Worm (Caenorhabditis elegans) whole organism, L4 larva: ENCODE data around the gene idpc-6.

Source experiments
- D1046.2 ChIP-seq: fragments of 200-800 bp; sonication (Bioruptor generic); IDR thresholded peaks from 2 replicates; pipeline ENCODE4 v1.3.6; 2022; ENCODE audit warnings: missing genetic modification characterization, missing compliant biosample characterization
- aly-2 ChIP-seq: sonication (generic microtip); optimal IDR thresholded peaks from 2 replicates; lab custom pipeline; 2018; ENCODE audit warnings: missing biosample characterization, missing genetic modification characterization
- ama-1 ChIP-seq: fragments of 150-350 bp; optimal IDR thresholded peaks from 2 replicates; lab custom pipeline; 2014; ENCODE audit warnings: inconsistent platforms, mixed read lengths
- fkh-10 ChIP-seq: fragments of 150-350 bp; optimal IDR thresholded peaks from 2 replicates; lab custom pipeline; 2014; ENCODE audit warnings: missing biosample characterization, missing genetic modification reagents, missing genetic modification characterization
- fos-1 ChIP-seq: fragments of 150-350 bp; optimal IDR thresholded peaks from 2 replicates; lab custom pipeline; 2014; ENCODE audit warnings: missing biosample characterization, missing genetic modification characterization
- lin-15B ChIP-seq: fragments of 150-350 bp; sonication (generic microtip); optimal IDR thresholded peaks from 3 replicates; lab custom pipeline; 2014; ENCODE audit warnings: missing biosample characterization, missing genetic modification characterization
- pha-4 ChIP-seq, 2 experiments: fragments of 150-350 bp in 1 of 2; fragments of 200-800 bp in 1 of 2; sonication (Bioruptor generic) in 1 of 2; IDR thresholded peaks in 1 of 2; optimal IDR thresholded peaks in 1 of 2; 2 replicates each; pipeline versions ENCODE4 v1.3.6 to Lab custom; 2014 to 2022; ENCODE audit warnings: missing genetic modification characterization in 2 of 2, missing genetic modification reagents in 2 of 2, missing biosample characterization in 1 of 2, missing compliant biosample characterization in 1 of 2
- saeg-2 ChIP-seq: fragments of 200-800 bp; sonication (Bioruptor generic); IDR thresholded peaks from 2 replicates; pipeline ENCODE4 v1.3.6; 2022; ENCODE audit warnings: missing genetic modification reagents, missing genetic modification characterization, missing compliant biosample characterization

DNA sequence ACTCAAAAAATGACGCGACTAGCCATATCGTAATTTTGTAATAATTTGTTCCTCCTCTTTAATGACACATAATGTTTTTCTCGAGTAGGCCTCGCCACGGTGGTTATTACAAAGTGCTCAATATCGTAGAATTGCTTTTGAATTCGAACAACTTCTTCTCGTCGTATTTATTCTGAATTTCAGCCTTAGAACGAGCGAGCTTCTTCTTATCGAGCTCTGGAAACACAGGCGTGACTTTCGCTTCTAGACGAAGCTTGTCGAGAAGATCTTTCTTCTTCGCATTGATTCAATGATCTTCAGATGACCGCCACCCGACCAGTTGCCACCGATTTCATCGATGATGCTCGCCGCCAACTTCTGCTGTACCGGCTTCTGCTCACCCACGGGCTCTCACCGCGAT, 31.3 kb downstream of the idpc-6 start, which contains the start of gene T06E4.21:
- no peak for TF ChIP-seq fos-1 (tag; lab: Kevin White, UChicago)
- no peak for TF ChIP-seq pha-4 (GFP tag; IDR thresholded peaks at IDR 0.05; lab: Robert Waterston, UW)
- TF ChIP-seq pha-4 (tag; optimal IDR thresholded peaks at IDR 0.05; lab: Kevin White, UChicago), result no peak
- TF ChIP-seq aly-2 (tag; lab: Kevin White, UChicago), result no peak
- TF ChIP-seq saeg-2 (GFP tag; lab: Robert Waterston, UW), result no peak
- TF ChIP-seq lin-15B (tag; lab: Kevin White, UChicago), result no peak
- no peak for TF ChIP-seq ama-1 (lab: Kevin White, UChicago)
- no peak for TF ChIP-seq fkh-10 (GFP tag; lab: Kevin White, UChicago)
- TF ChIP-seq D1046.2 (GFP tag; lab: Robert Waterston, UW), result no peak
